Worm (Caenorhabditis elegans): ENCODE data around the gene igdb-2.

DNA sequence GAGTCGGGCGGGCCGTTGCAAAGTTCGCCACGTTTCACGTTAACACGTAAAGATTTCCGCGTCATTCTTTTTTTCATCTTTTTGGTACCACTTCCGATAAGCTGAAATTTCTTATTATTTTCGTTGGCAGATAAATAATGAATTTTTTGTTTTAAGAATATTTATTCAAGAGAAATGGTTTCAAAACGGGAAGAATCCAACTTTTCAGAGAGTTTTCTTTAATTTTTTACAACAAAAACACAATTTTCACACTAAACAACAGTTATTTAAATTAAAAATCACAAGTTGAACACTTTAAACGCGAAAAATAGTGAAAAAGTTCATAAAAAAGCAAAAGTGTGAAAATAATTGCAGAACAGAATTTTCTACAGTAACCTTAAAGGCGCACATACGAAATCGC is 14.3 kb upstream of the igdb-2 start, which contains the start of gene spe-44:
- TF ChIP-seq fkh-10 (GFP tag; optimal IDR thresholded peaks at IDR 0.05) = no peak
- no peak for TF ChIP-seq ama-1 (optimal IDR thresholded peaks at IDR 0.05)
- no peak for TF ChIP-seq pqm-1 (tag; optimal IDR thresholded peaks at IDR 0.05)
- TF ChIP-seq nfya-1 (tag; optimal IDR thresholded peaks at IDR 0.05) = no peak
- TF ChIP-seq lin-11 (tag; optimal IDR thresholded peaks at IDR 0.05) = no peak
- no peak for TF ChIP-seq pha-4 (tag; optimal IDR thresholded peaks at IDR 0.05)
- no peak for TF ChIP-seq rnt-1 (tag; optimal IDR thresholded peaks at IDR 0.05)
